Fruit fly (Drosophila melanogaster): ENCODE measurements around the gene RpS19b.
A peak's percentile ranks its signal among the peaks of the same experiment; 100 is the strongest.

RpS19b gene

DNA sequence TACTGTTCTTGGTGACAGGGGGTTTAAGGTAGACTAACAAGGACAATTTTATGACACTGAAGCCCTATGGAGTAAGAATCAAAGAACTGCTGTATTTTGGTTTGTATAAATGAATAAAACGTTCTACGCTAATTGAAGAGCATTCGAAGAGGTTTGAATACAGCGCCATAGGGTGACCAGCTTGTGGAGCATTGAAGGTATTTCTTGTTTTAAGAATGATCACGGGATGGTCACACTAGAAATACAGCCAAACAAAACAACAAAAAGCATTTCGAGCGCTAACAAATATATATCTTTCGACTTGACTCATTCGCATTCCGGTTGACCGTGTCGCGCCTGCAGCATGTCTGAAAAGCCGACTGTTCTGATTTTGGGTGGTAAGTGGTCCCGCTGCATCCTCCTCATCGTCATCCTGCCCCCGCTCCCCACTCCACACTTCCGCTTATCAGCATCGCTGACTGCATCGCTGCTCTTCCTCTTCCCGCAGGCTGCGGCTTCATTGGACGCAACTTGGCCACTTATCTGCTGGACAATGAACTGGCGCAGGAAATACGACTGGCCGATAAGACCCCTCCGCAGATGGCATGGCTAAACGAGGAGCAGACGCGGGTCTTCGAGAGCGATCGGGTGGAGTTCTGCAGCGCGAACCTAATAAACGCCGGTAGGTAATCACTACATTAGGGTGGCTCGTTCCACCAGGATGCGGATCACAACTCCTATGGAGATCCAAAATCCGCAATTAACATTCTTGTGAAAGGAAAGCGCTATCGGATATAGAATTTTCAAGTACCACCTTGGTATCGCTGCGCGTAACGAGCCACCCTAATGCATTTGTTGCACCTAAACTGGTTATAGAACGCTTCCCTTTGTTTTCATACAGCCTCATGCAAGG is 600 bp upstream of the RpS19b start, which contains the start of gene CG5854 (continued):
- TF ChIP-seq CG11695 (GFP tag; IDR thresholded peaks at IDR 0.05) (peak; percentile 81), zfh1 (GFP tag; IDR thresholded peaks at IDR 0.05) (peak; percentile 92), Xrp1 (GFP tag; IDR thresholded peaks at IDR 0.05) (peak; percentile 84), al (GFP tag; IDR thresholded peaks at IDR 0.05) (0 out of 2 replicates have a peak, but pooled peaks have one; percentile 6), ind (GFP tag; optimal IDR thresholded peaks at IDR 0.05) (peak; percentile 73), sima (GFP tag; optimal IDR thresholded peaks at IDR 0.05) (no peak), Drgx (GFP tag; IDR thresholded peaks at IDR 0.05) (peak; percentile 98), CG7786 (GFP tag; optimal IDR thresholded peaks at IDR 0.05) (peak; percentile 71), eve (GFP tag; optimal IDR thresholded peaks at IDR 0.05) (no peak), CG8765 (GFP tag; IDR thresholded peaks at IDR 0.05) (no peak), B-H1 (GFP tag; IDR thresholded peaks at IDR 0.05) (peak; percentile 45; the same call in 2 of the 3 replicates), nerfin-1 (tag; optimal IDR thresholded peaks at IDR 0.05) (peak; percentile 51), NC2β (GFP tag; optimal IDR thresholded peaks at IDR 0.05) (peak; percentile 75), CG18764 (GFP tag; optimal IDR thresholded peaks at IDR 0.05) (peak; percentile 45), sob (GFP tag; IDR thresholded peaks at IDR 0.05) (peak; percentile 67), knrl (GFP tag; IDR thresholded peaks at IDR 0.05; ENCODE audit: partially characterized antibody) (no peak), lmd (GFP tag; IDR thresholded peaks at IDR 0.05) (peak; percentile 59), cad (GFP tag; optimal IDR thresholded peaks at IDR 0.05) (no peak), CG43689 (GFP tag; IDR thresholded peaks at IDR 0.05) (peak; percentile 55; the same call in 1 of the 2 replicates), crp (GFP tag; optimal IDR thresholded peaks at IDR 0.05) (no peak), Bteb2 (GFP tag; optimal IDR thresholded peaks at IDR 0.05) (peak; percentile 64), tll (GFP tag; optimal IDR thresholded peaks at IDR 0.05) (no peak), Nf-YA (GFP tag; IDR thresholded peaks at IDR 0.05) (peak; percentile 72; the same call in 1 of the 2 replicates), CG4707 (GFP tag; optimal IDR thresholded peaks at IDR 0.05) (peak; percentile 75), dm (GFP tag; optimal IDR thresholded peaks at IDR 0.05) (peak; percentile 4), CG2678 (tag; optimal IDR thresholded peaks at IDR 0.05) (peak; percentile 76), jigr1 (GFP tag; IDR thresholded peaks at IDR 0.05) (no peak), Gug (GFP tag; IDR thresholded peaks at IDR 0.05) (peak; percentile 68; the same call in 2 of the 4 replicates), bbx (GFP tag; IDR thresholded peaks at IDR 0.05; ENCODE audit: partially characterized antibody) (no peak; the same call in 1 of the 2 replicates), seq (GFP tag; IDR thresholded peaks at IDR 0.05) (peak; percentile 47; the same call in 1 of the 2 replicates), E2f2 (GFP tag; IDR thresholded peaks at IDR 0.05) (peak; percentile 97), CG10543 (GFP tag; optimal IDR thresholded peaks at IDR 0.05) (peak; percentile 34), pum (GFP tag; optimal IDR thresholded peaks at IDR 0.05) (peak; percentile 64), CG31388 (GFP tag; optimal IDR thresholded peaks at IDR 0.05) (no peak), Atf3 (GFP tag; optimal IDR thresholded peaks at IDR 0.05) (peak; percentile 56), chm (GFP tag; IDR thresholded peaks at IDR 0.05) (peak; percentile 89), ro (GFP tag; IDR thresholded peaks at IDR 0.05) (peak; percentile 32; the same call in 1 of the 2 replicates), cato (GFP tag; optimal IDR thresholded peaks at IDR 0.05; ENCODE audit: borderline replicate concordance) (peak; percentile 62), croc (GFP tag; conservative IDR thresholded peaks at IDR 0.05) (peak; percentile 47; the same call in 2 of the 3 replicates), CG1792 (GFP tag; optimal IDR thresholded peaks at IDR 0.05) (peak; percentile 71), pan (optimal IDR thresholded peaks at IDR 0.05) (no peak), pan (GFP tag; optimal IDR thresholded peaks at IDR 0.05 in 1 of 2, IDR thresholded peaks at IDR 0.05 in 1 of 2) (peak in 1 of 2 experiments; percentile 83), Side (GFP tag; optimal IDR thresholded peaks at IDR 0.05) (peak; percentile 73), BtbVII (GFP tag; optimal IDR thresholded peaks at IDR 0.05) (peak; percentile 76), Sox102F (GFP tag; optimal IDR thresholded peaks at IDR 0.05) (peak; percentile 86), CG12744 (GFP tag; optimal IDR thresholded peaks at IDR 0.05) (peak; percentile 27), CG12071 (GFP tag; optimal IDR thresholded peaks at IDR 0.05) (peak; percentile 75), Med (GFP tag) (peak; percentile 96), CG6683 (GFP tag; optimal IDR thresholded peaks at IDR 0.05) (no peak)
